Worm (Caenorhabditis elegans): Measurements from ENCODE around the gene K09C6.7.

- TF ChIP-seq hmg-1.1 (GFP tag; IDR thresholded peaks at IDR 0.05) = no peak
- TF ChIP-seq lsy-2 (tag; optimal IDR thresholded peaks at IDR 0.05) = no peak
- no peak for TF ChIP-seq T26A8.4 (GFP tag; IDR thresholded peaks at IDR 0.05)
- no peak for TF ChIP-seq ceh-32 (tag; optimal IDR thresholded peaks at IDR 0.05; ENCODE audit: poor library complexity)
- no peak for TF ChIP-seq php-3 (GFP tag; IDR thresholded peaks at IDR 0.05)
- TF ChIP-seq Y5F2A.4 (GFP tag; optimal IDR thresholded peaks at IDR 0.05) = no peak
- TF ChIP-seq dve-1 (tag; optimal IDR thresholded peaks at IDR 0.05; ENCODE audit: insufficient read depth) = no peak
- no peak for TF ChIP-seq nhr-237 (tag; optimal IDR thresholded peaks at IDR 0.05)
- TF ChIP-seq daf-8 (GFP tag; IDR thresholded peaks at IDR 0.05) = no peak
- TF ChIP-seq Y48G9A.11 (GFP tag; IDR thresholded peaks at IDR 0.05) = no peak
- TF ChIP-seq nhr-11 (tag; optimal IDR thresholded peaks at IDR 0.05) = no peak
- no peak for TF ChIP-seq lin-38 (GFP tag; IDR thresholded peaks at IDR 0.05)
- no peak for TF ChIP-seq dpl-1 (GFP tag; optimal IDR thresholded peaks at IDR 0.05)
These were observed 24.2 kb downstream of the K09C6.7 start, which contains the start of gene R13D11.3 for ce11 chrV:814716-815115.
